Fruit fly (Drosophila melanogaster): Measurements from ENCODE around the gene CG1239.

Gene CG1239

DNA sequence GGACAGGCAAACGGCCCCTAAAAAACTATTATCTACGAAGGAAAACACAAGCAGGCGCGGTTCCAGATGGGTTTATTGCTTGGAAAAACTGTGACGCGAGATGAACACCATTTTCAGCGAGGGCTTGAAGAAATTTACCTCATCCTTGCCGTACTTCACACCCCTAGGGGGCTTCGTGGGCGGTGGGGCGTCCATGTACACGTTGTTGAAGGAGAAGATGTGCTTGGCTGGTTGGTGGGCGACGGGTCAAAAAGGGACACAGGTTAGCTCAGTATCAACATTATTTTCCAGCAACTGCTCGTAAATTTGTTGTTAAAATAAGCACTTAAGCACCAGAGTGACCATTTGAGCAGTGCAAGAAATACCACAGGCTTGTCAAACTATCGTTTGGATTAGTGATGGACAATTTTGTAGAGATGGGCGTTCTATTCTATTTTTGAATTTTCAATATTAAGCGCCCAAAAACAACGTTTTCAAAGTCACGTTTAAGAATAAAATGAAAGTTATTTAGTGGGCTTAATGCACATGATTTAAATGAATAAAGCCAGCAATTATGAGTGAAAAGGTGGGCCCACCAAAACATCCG, 25.4 kb downstream of the CG1239 start, which contains the start of gene Sec8:
TSS of gene Sec8 (minus strand) at position 374 of the 586 bp plus-strand sequence.
- peak; percentile 50; the same call in 1 of the 2 replicates for TF ChIP-seq CG3847 (GFP tag; IDR thresholded peaks at IDR 0.05)
- TF ChIP-seq CG2889 (GFP tag; IDR thresholded peaks at IDR 0.05) = no peak
- peak; percentile 4 for TF ChIP-seq CG1602 (GFP tag; optimal IDR thresholded peaks at IDR 0.05)
- no peak for TF ChIP-seq bigmax (GFP tag; optimal IDR thresholded peaks at IDR 0.05)
- TF ChIP-seq Opbp (GFP tag; IDR thresholded peaks at IDR 0.05; ENCODE audit: partially characterized antibody) = peak; percentile 90
- no peak for TF ChIP-seq Oli (tag; optimal IDR thresholded peaks at IDR 0.05)
- TF ChIP-seq CG13624 (GFP tag; optimal IDR thresholded peaks at IDR 0.05) = peak; percentile 64
- no peak for TF ChIP-seq CG10654 (GFP tag; optimal IDR thresholded peaks at IDR 0.05)
- TF ChIP-seq CG14710 (tag; optimal IDR thresholded peaks at IDR 0.05) = peak; percentile 63
- no peak for TF ChIP-seq otp (GFP tag; IDR thresholded peaks at IDR 0.05)
- TF ChIP-seq CG9797 (GFP tag; optimal IDR thresholded peaks at IDR 0.05) = peak; percentile 69
- TF ChIP-seq CG7556 (GFP tag; optimal IDR thresholded peaks at IDR 0.05) = no peak
- peak; percentile 41 for TF ChIP-seq CG7786 (GFP tag; optimal IDR thresholded peaks at IDR 0.05)
- TF ChIP-seq CG9876 (GFP tag; optimal IDR thresholded peaks at IDR 0.05) = peak; percentile 7
- TF ChIP-seq Dp (GFP tag; optimal IDR thresholded peaks at IDR 0.05) = peak; percentile 87
- no peak for TF ChIP-seq CG11560 (tag; IDR thresholded peaks at IDR 0.05)
- TF ChIP-seq lilli (GFP tag; optimal IDR thresholded peaks at IDR 0.05) = peak; percentile 67
- TF ChIP-seq Dref (GFP tag; IDR thresholded peaks at IDR 0.05) = peak; percentile 51
- no peak for TF ChIP-seq ssp (GFP tag; IDR thresholded peaks at IDR 0.05)
- no peak for TF ChIP-seq CG7372 (GFP tag; IDR thresholded peaks at IDR 0.05)
- TF ChIP-seq Pdp1 (GFP tag; optimal IDR thresholded peaks at IDR 0.05) = no peak
- TF ChIP-seq Usf (GFP tag; optimal IDR thresholded peaks at IDR 0.05) = no peak
- peak; percentile 74 for TF ChIP-seq tna (GFP tag; IDR thresholded peaks at IDR 0.05; ENCODE audit: partially characterized antibody)
- TF ChIP-seq chm (GFP tag; IDR thresholded peaks at IDR 0.05) = 0 out of 2 replicates have a peak, but pooled peaks have one; percentile 31
- 0 out of 2 replicates have a peak, but pooled peaks have one; percentile 34 for TF ChIP-seq ranshi (GFP tag; IDR thresholded peaks at IDR 0.05)
- peak; percentile 4 for TF ChIP-seq dm (GFP tag; optimal IDR thresholded peaks at IDR 0.05)
- peak; percentile 42; the same call in 1 of the 2 replicates for TF ChIP-seq CG6272 (GFP tag; IDR thresholded peaks at IDR 0.05)
- TF ChIP-seq dati (GFP tag; IDR thresholded peaks at IDR 0.05) = no peak
- TF ChIP-seq CG15479 (GFP tag; optimal IDR thresholded peaks at IDR 0.05) = no peak
- TF ChIP-seq eyg (GFP tag; optimal IDR thresholded peaks at IDR 0.05) = no peak
- peak; percentile 60 for TF ChIP-seq CoRest (tag; optimal IDR thresholded peaks at IDR 0.05)
- no peak for TF ChIP-seq CG17328 (GFP tag; IDR thresholded peaks at IDR 0.05)
- peak; percentile 60 for TF ChIP-seq CG2712 (tag; optimal IDR thresholded peaks at IDR 0.05)
- no peak for TF ChIP-seq CG7357 (GFP tag; IDR thresholded peaks at IDR 0.05)
- TF ChIP-seq sob (GFP tag; IDR thresholded peaks at IDR 0.05) = no peak; the same call in 1 of the 2 replicates
- no peak for TF ChIP-seq CG17359 (tag; optimal IDR thresholded peaks at IDR 0.05)
- TF ChIP-seq gsb-n (tag; optimal IDR thresholded peaks at IDR 0.05) = no peak
- TF ChIP-seq CG10959 (GFP tag; IDR thresholded peaks at IDR 0.05) = no peak
- TF ChIP-seq en (GFP tag; optimal IDR thresholded peaks at IDR 0.05) = no peak
- no peak for TF ChIP-seq lov (optimal IDR thresholded peaks at IDR 0.05)
- no peak for TF ChIP-seq lov (GFP tag; IDR thresholded peaks at IDR 0.05)
- peak; percentile 21 for TF ChIP-seq ind (GFP tag; optimal IDR thresholded peaks at IDR 0.05)
- TF ChIP-seq luna (GFP tag; optimal IDR thresholded peaks at IDR 0.05) = peak; percentile 23
- no peak for TF ChIP-seq ase (GFP tag; IDR thresholded peaks at IDR 0.05)
- peak; percentile 93 for TF ChIP-seq CG3995 (GFP tag; optimal IDR thresholded peaks at IDR 0.05)
- peak; percentile 53 for TF ChIP-seq phol (tag; optimal IDR thresholded peaks at IDR 0.05)
- no peak for TF ChIP-seq Taf1 (GFP tag; IDR thresholded peaks at IDR 0.05)
- no peak for TF ChIP-seq MTF-1 (GFP tag; optimal IDR thresholded peaks at IDR 0.05; ENCODE audit: borderline replicate concordance)
- TF ChIP-seq Sox100B (GFP tag; optimal IDR thresholded peaks at IDR 0.05) = no peak
- TF ChIP-seq CG18599 (GFP tag; optimal IDR thresholded peaks at IDR 0.05) = no peak
- no peak for TF ChIP-seq sisA (GFP tag; IDR thresholded peaks at IDR 0.05)
